Worm (Caenorhabditis elegans): Measurements from ENCODE around the gene clec-178.

The clec-178 gene

DNA sequence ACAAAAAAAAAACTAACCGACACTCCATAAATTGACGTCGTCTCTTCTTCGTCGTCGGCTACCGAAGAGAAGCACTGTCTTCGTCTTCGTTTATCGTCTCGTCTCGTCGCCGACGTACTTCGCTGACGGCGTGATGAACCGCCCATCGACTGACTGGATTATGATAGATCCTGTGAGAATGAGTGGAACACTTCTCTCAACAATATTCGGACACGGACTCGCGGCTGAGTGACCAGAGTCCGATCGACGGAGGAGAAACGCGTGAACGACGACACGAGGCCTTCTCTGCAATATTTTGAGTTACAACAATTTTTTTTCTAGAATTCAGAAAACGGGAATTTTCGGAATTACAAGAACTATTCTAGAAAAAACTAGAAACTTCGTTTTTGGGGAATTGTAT, 6.5 kb downstream of the clec-178 start, which contains the start of gene skn-1:
Gene skn-1, minus strand, starts transcription at position 146 of the 400 bp plus-strand sequence.
- TF ChIP-seq mep-1 (tag; optimal IDR thresholded peaks at IDR 0.05) (no peak), aly-2 (tag; optimal IDR thresholded peaks at IDR 0.05) (no peak), duxl-1 (tag; optimal IDR thresholded peaks at IDR 0.05; ENCODE audit: poor library complexity) (peak; percentile 27), hlh-30 (tag; optimal IDR thresholded peaks at IDR 0.05; ENCODE audit: insufficient read depth) (peak; percentile 9), F10B5.3 (tag; optimal IDR thresholded peaks at IDR 0.05) (no peak), R02D3.7 (tag; optimal IDR thresholded peaks at IDR 0.05) (no peak), F44E2.7 (GFP tag; IDR thresholded peaks at IDR 0.05) (no peak), nhr-77 (tag; optimal IDR thresholded peaks at IDR 0.05) (no peak), ztf-7 (tag; optimal IDR thresholded peaks at IDR 0.05) (no peak), unc-130 (GFP tag; optimal IDR thresholded peaks at IDR 0.05) (no peak), nhr-42 (GFP tag; IDR thresholded peaks at IDR 0.05) (0 out of 2 replicates have a peak, but pooled peaks have one; percentile 14), lin-13 (GFP tag; optimal IDR thresholded peaks at IDR 0.05) (no peak), zfp-2 (tag; optimal IDR thresholded peaks at IDR 0.05) (no peak), lin-29 (GFP tag; IDR thresholded peaks at IDR 0.05) (no peak), ceh-28 (tag; optimal IDR thresholded peaks at IDR 0.05) (no peak), T26A8.4 (GFP tag; IDR thresholded peaks at IDR 0.05) (0 out of 2 replicates have a peak, but pooled peaks have one; percentile 12)

DNA sequence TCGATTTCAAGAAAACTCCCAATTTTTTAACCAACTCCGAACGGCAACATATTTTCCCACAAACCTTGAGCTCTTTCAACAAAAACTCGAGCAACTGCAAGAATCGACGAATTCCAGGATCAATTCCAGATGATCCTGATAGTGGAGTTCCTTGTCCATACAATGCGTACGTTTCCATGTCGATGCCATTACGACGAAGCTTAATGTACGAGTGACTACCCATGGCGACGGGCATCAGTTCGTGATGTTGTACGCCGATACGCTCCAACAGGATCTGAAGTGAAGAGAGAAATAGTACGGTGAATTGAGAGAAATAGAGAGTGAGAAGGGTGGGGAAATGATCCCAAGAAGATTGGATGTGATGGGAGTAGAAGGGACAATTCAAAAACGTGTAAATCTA, 8.3 kb downstream of the clec-178 start:
- TF ChIP-seq mes-2 (tag; optimal IDR thresholded peaks at IDR 0.05; ENCODE audit: poor library complexity, severe bottlenecking) (no peak), aha-1 (tag) (peak; percentile 85), unc-62 (GFP tag; optimal IDR thresholded peaks at IDR 0.05 in 1 of 2) (peak in 1 of 2 experiments; percentile 72), unc-62 (tag; optimal IDR thresholded peaks at IDR 0.05) (no peak)

DNA sequence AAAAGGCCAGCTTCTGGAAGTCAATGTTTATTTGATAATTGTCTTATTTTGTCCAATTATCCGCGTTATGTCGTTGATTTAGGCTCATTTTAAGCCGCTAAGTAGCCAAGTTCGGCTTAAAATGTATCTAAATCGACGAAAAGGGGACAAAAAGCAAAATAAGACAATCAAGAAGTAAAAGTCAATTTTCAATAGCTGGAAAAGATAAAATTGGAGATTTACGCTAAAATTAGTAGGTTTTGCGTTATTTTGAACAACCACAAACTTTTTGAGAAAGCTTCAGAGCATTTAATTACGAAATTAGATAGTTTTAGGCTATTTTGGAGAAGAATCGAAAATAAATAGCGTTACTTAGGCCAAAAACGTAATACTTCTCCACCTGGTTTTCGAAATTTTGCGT, 9.1 kb downstream of the clec-178 start:
- TF ChIP-seq daf-16 (GFP tag; optimal IDR thresholded peaks at IDR 0.05), result no peak
- TF ChIP-seq daf-16 (tag; optimal IDR thresholded peaks at IDR 0.05), result peak; percentile 1
- no peak for TF ChIP-seq dve-1 (tag; optimal IDR thresholded peaks at IDR 0.05; ENCODE audit: insufficient read depth)
- peak; percentile 94 for TF ChIP-seq aha-1 (tag)
- TF ChIP-seq egl-43 (GFP tag; IDR thresholded peaks at IDR 0.05), result no peak

DNA sequence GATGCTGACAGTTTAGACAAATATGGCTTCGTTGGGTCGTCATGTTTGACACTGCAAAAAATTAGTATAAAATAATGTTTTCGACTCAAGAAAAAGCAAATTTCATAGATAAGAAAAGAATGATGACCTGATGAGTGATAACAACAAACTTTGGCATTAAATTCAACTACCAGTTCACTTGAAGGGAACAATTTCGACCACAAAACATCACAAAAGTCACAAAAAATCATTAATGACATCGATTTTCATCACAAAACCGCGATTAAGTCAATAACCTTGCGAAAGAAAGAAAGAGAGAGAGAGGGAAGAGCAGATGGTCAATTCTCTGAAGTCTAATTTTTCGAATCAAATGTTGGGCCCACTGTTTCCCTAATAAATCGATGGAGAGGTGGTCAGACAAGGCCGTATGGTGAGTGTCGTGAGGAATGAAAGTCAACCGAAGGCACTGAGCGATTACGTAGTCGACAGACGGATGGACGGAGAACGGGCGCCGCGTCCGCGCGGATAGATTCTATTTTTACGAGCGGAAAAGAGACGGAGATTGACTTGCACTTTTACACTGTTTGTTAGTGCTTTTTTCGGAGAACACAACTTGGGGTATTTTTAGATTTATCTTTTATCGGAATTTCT, 10.7 kb downstream of the clec-178 start, which contains the start of gene bec-1:
Gene bec-1, minus strand, starts transcription at position 51 of the 630 bp plus-strand sequence.
- TF ChIP-seq dmd-6 (GFP tag; IDR thresholded peaks at IDR 0.05) (0 out of 2 replicates have a peak, but pooled peaks have one; percentile 21), Y75B8A.6 (GFP tag; IDR thresholded peaks at IDR 0.05) (no peak), zfp-2 (tag; optimal IDR thresholded peaks at IDR 0.05) (no peak), F10B5.3 (tag; optimal IDR thresholded peaks at IDR 0.05) (no peak), Y5F2A.4 (GFP tag; optimal IDR thresholded peaks at IDR 0.05) (no peak), rbr-2 (tag; optimal IDR thresholded peaks at IDR 0.05) (no peak), hlh-11 (tag; optimal IDR thresholded peaks at IDR 0.05) (peak; percentile 31), lin-15B (tag; optimal IDR thresholded peaks at IDR 0.05) (no peak), nhr-77 (tag; optimal IDR thresholded peaks at IDR 0.05) (no peak), F26F4.8 (GFP tag; conservative IDR thresholded peaks at IDR 0.05) (no peak), dmd-8 (GFP tag; IDR thresholded peaks at IDR 0.05) (no peak), gei-8 (GFP tag; optimal IDR thresholded peaks at IDR 0.05) (no peak), ztf-7 (tag; optimal IDR thresholded peaks at IDR 0.05) (no peak), ceh-28 (tag; optimal IDR thresholded peaks at IDR 0.05) (no peak), saeg-2 (GFP tag; IDR thresholded peaks at IDR 0.05) (no peak), hmg-1.1 (GFP tag; IDR thresholded peaks at IDR 0.05) (0 out of 2 replicates have a peak, but pooled peaks have one; percentile 10), egl-43 (GFP tag; IDR thresholded peaks at IDR 0.05) (no peak), nhr-28 (tag; optimal IDR thresholded peaks at IDR 0.05) (peak; percentile 8), T26A8.4 (GFP tag; IDR thresholded peaks at IDR 0.05) (no peak; the same call in 1 of the 2 replicates), spr-3 (GFP tag; optimal IDR thresholded peaks at IDR 0.05) (no peak), madf-9 (GFP tag; conservative IDR thresholded peaks at IDR 0.05) (0 out of 2 replicates have a peak, but pooled peaks have one; percentile 9), pqm-1 (tag; optimal IDR thresholded peaks at IDR 0.05) (no peak), vab-7 (GFP tag; IDR thresholded peaks at IDR 0.05) (no peak), lin-29 (GFP tag; IDR thresholded peaks at IDR 0.05) (no peak), lin-13 (GFP tag; optimal IDR thresholded peaks at IDR 0.05) (no peak), ceh-32 (tag; optimal IDR thresholded peaks at IDR 0.05; ENCODE audit: poor library complexity) (no peak), unc-39 (tag; optimal IDR thresholded peaks at IDR 0.05) (no peak), ceh-44 (GFP tag; IDR thresholded peaks at IDR 0.05) (no peak), nhr-41 (GFP tag; IDR thresholded peaks at IDR 0.05) (no peak), daf-19 (GFP tag; conservative IDR thresholded peaks at IDR 0.05) (no peak)
